Worm (Caenorhabditis elegans) whole organism, L4 larva: ENCODE results near the gene prcc-1.

ENCODE experiments used
- F10B5.3 ChIP-seq: sonication (generic microtip); optimal IDR thresholded peaks from 2 replicates; lab custom pipeline; 2016; ENCODE audit warnings: mild to moderate bottlenecking, missing genetic modification characterization, missing compliant biosample characterization
- F37D6.2 ChIP-seq: sonication (generic microtip); optimal IDR thresholded peaks from 2 replicates; lab custom pipeline; 2016; ENCODE audit warnings: mild to moderate bottlenecking, missing genetic modification characterization, missing compliant biosample characterization
- T20F7.1 ChIP-seq: fragments of 200-800 bp; sonication (Bioruptor generic); optimal IDR thresholded peaks from 2 replicates; lab custom pipeline; 2018; ENCODE audit warnings: mild to moderate bottlenecking, missing genetic modification characterization, missing compliant biosample characterization
- T26A8.4 ChIP-seq: fragments of 200-800 bp; sonication (Bioruptor generic); IDR thresholded peaks from 2 replicates; pipeline ENCODE4 v1.3.6; 2022; ENCODE audit warnings: missing genetic modification characterization, missing compliant biosample characterization
- Y105C5A.15 ChIP-seq: fragments of 200-800 bp; sonication (Bioruptor generic); IDR thresholded peaks from 2 replicates; pipeline ENCODE4 v1.3.6; 2022; ENCODE audit warnings: missing genetic modification characterization, missing compliant biosample characterization
- Y5F2A.4 ChIP-seq: fragments of 200-800 bp; sonication (Bioruptor generic); optimal IDR thresholded peaks from 2 replicates; lab custom pipeline; 2018; ENCODE audit warnings: mild to moderate bottlenecking, missing genetic modification characterization, missing compliant biosample characterization
- ZK546.5 ChIP-seq, 2 experiments: sonication (generic microtip); optimal IDR thresholded peaks; 2 replicates each; lab custom pipeline; 2017; ENCODE audit warnings: missing biosample characterization in 2 of 2, missing genetic modification characterization in 2 of 2
- ama-1 ChIP-seq: fragments of 150-350 bp; optimal IDR thresholded peaks from 2 replicates; lab custom pipeline; 2014; ENCODE audit warnings: inconsistent platforms, mixed read lengths
- ceh-20 ChIP-seq: fragments of 200-800 bp; sonication (Bioruptor generic); IDR thresholded peaks from 2 replicates; pipeline ENCODE4 v1.3.6; 2022; ENCODE audit warnings: missing genetic modification reagents, missing genetic modification characterization, missing compliant biosample characterization
- ceh-44 ChIP-seq: fragments of 200-800 bp; sonication (Bioruptor generic); IDR thresholded peaks from 2 replicates; pipeline ENCODE4 v1.3.6; 2022; ENCODE audit warnings: missing genetic modification reagents, missing genetic modification characterization, missing compliant biosample characterization
- dmd-6 ChIP-seq: fragments of 200-800 bp; sonication (Bioruptor generic); IDR thresholded peaks from 2 replicates; pipeline ENCODE4 v1.3.6; 2022; ENCODE audit warnings: missing genetic modification reagents, missing genetic modification characterization, missing compliant biosample characterization
- dpl-1 ChIP-seq: fragments of 150-350 bp; optimal IDR thresholded peaks from 2 replicates; lab custom pipeline; 2014; ENCODE audit warnings: missing biosample characterization, missing genetic modification reagents, missing genetic modification characterization
- fkh-10 ChIP-seq: fragments of 150-350 bp; optimal IDR thresholded peaks from 2 replicates; lab custom pipeline; 2014; ENCODE audit warnings: missing biosample characterization, missing genetic modification reagents, missing genetic modification characterization
- gei-8 ChIP-seq: fragments of 200-800 bp; sonication (Bioruptor generic); optimal IDR thresholded peaks from 2 replicates; lab custom pipeline; 2018; ENCODE audit warnings: mild to moderate bottlenecking, missing genetic modification characterization, missing compliant biosample characterization
- hif-1 ChIP-seq, 2 experiments: sonication (generic microtip); optimal IDR thresholded peaks; 2 replicates each; lab custom pipeline; 2016 to 2017; ENCODE audit warnings: missing compliant biosample characterization in 2 of 2, missing genetic modification characterization in 2 of 2, missing genetic modification reagents in 2 of 2, missing genotype in 2 of 2, mild to moderate bottlenecking in 1 of 2
- hlh-11 ChIP-seq: fragments of 200-800 bp; sonication (Bioruptor generic); optimal IDR thresholded peaks from 2 replicates; lab custom pipeline; 2018; ENCODE audit warnings: mild to moderate bottlenecking, missing genetic modification characterization, missing compliant biosample characterization
- hlh-30 ChIP-seq: sonication (generic microtip); optimal IDR thresholded peaks from 2 replicates; lab custom pipeline; 2017; ENCODE audit warnings: antibody characterized with exemption, mild to moderate bottlenecking, missing genetic modification characterization, missing compliant biosample characterization; ENCODE audit not compliant: insufficient read depth
- hmg-1.1 ChIP-seq: fragments of 200-800 bp; sonication (Bioruptor generic); IDR thresholded peaks from 2 replicates; pipeline ENCODE4 v1.3.6; 2022; ENCODE audit warnings: missing genetic modification reagents, missing genetic modification characterization, missing compliant biosample characterization
- jun-1 ChIP-seq: fragments of 150-350 bp; optimal IDR thresholded peaks from 2 replicates; lab custom pipeline; 2014; ENCODE audit warnings: missing biosample characterization, missing genetic modification reagents, missing genetic modification characterization
- lin-29 ChIP-seq: fragments of 200-800 bp; sonication (Bioruptor generic); IDR thresholded peaks from 2 replicates; pipeline ENCODE4 v1.3.6; 2022; ENCODE audit warnings: missing genetic modification reagents, missing genetic modification characterization, missing compliant biosample characterization
- lin-38 ChIP-seq: fragments of 200-800 bp; sonication (Bioruptor generic); IDR thresholded peaks from 2 replicates; pipeline ENCODE4 v1.3.6; 2022; ENCODE audit warnings: missing genetic modification reagents, missing genetic modification characterization, missing compliant biosample characterization
- lir-3 ChIP-seq: sonication (generic microtip); optimal IDR thresholded peaks from 2 replicates; lab custom pipeline; 2016; ENCODE audit warnings: mild to moderate bottlenecking, missing genetic modification characterization, missing compliant biosample characterization
- lsy-2 ChIP-seq, 2 experiments: fragments of 150-350 bp in 1 of 2; sonication (generic microtip) in 1 of 2; optimal IDR thresholded peaks; 2 replicates each; lab custom pipeline; 2014 to 2017; ENCODE audit warnings: missing biosample characterization in 2 of 2, missing genetic modification characterization in 2 of 2
- mdl-1 ChIP-seq, 2 experiments: fragments of 150-350 bp in 1 of 2; sonication (generic microtip) in 1 of 2; optimal IDR thresholded peaks; 2 replicates each; lab custom pipeline; 2014 to 2017; ENCODE audit warnings: missing biosample characterization in 2 of 2, missing genetic modification characterization in 2 of 2
- mep-1 ChIP-seq: fragments of 150-350 bp; sonication (generic microtip); optimal IDR thresholded peaks from 3 replicates; lab custom pipeline; 2014; ENCODE audit warnings: missing biosample characterization, missing genetic modification characterization
- mes-2 ChIP-seq: sonication (generic microtip); optimal IDR thresholded peaks from 2 replicates; lab custom pipeline; 2016; ENCODE audit warnings: missing genotype, mild to moderate bottlenecking, missing genetic modification characterization, missing compliant biosample characterization; ENCODE audit not compliant: poor library complexity, severe bottlenecking
- mxl-3 ChIP-seq: fragments of 200-800 bp; sonication (Bioruptor generic); optimal IDR thresholded peaks from 2 replicates; lab custom pipeline; 2018; ENCODE audit warnings: mild to moderate bottlenecking, missing genetic modification characterization, missing compliant biosample characterization
- nhr-10 ChIP-seq: fragments of 150-350 bp; optimal IDR thresholded peaks from 2 replicates; lab custom pipeline; 2014; ENCODE audit warnings: missing biosample characterization, missing genetic modification characterization
- nhr-102 ChIP-seq: sonication (generic microtip); optimal IDR thresholded peaks from 2 replicates; lab custom pipeline; 2016; ENCODE audit warnings: mild to moderate bottlenecking, missing genetic modification characterization, moderate library complexity, missing compliant biosample characterization
- nhr-11 ChIP-seq: fragments of 150-350 bp; optimal IDR thresholded peaks from 2 replicates; lab custom pipeline; 2014; ENCODE audit warnings: missing biosample characterization, missing genetic modification characterization
- nhr-237 ChIP-seq: sonication (generic microtip); optimal IDR thresholded peaks from 2 replicates; lab custom pipeline; 2017; ENCODE audit warnings: missing biosample characterization, missing genetic modification characterization
- nhr-28 ChIP-seq: fragments of 150-350 bp; optimal IDR thresholded peaks from 2 replicates; lab custom pipeline; 2014; ENCODE audit warnings: missing biosample characterization, missing genetic modification characterization
- nhr-77 ChIP-seq: fragments of 150-350 bp; optimal IDR thresholded peaks from 2 replicates; lab custom pipeline; 2014; ENCODE audit warnings: missing biosample characterization, missing genetic modification characterization
- php-3 ChIP-seq: fragments of 200-800 bp; sonication (Bioruptor generic); IDR thresholded peaks from 2 replicates; pipeline ENCODE4 v1.3.6; 2022; ENCODE audit warnings: missing genetic modification reagents, missing genetic modification characterization, missing compliant biosample characterization
- pqm-1 ChIP-seq: sonication (generic microtip); optimal IDR thresholded peaks from 2 replicates; lab custom pipeline; 2017; ENCODE audit warnings: missing biosample characterization, missing genetic modification characterization
- sdz-12 ChIP-seq: fragments of 200-800 bp; sonication (Bioruptor generic); optimal IDR thresholded peaks from 2 replicates; lab custom pipeline; 2018; ENCODE audit warnings: mild to moderate bottlenecking, missing genetic modification characterization, missing compliant biosample characterization
- set-16 ChIP-seq: fragments of 200-800 bp; sonication (Bioruptor generic); IDR thresholded peaks from 2 replicates; pipeline ENCODE4 v1.3.6; 2022; ENCODE audit warnings: missing genetic modification reagents, missing genetic modification characterization, missing compliant biosample characterization
- spr-1 ChIP-seq: sonication (generic microtip); optimal IDR thresholded peaks from 2 replicates; lab custom pipeline; 2016; ENCODE audit warnings: mild to moderate bottlenecking, missing genetic modification characterization, missing compliant biosample characterization
- tag-97 ChIP-seq: fragments of 200-800 bp; sonication (Bioruptor generic); IDR thresholded peaks from 2 replicates; pipeline ENCODE4 v1.3.6; 2022; ENCODE audit warnings: missing genetic modification characterization, missing compliant biosample characterization
- tra-1 ChIP-seq: fragments of 200-800 bp; sonication (Bioruptor generic); IDR thresholded peaks from 2 replicates; pipeline ENCODE4 v1.3.6; 2022; ENCODE audit warnings: missing genetic modification reagents, missing genetic modification characterization, missing compliant biosample characterization
- unc-130 ChIP-seq: sonication (generic microtip); optimal IDR thresholded peaks from 2 replicates; lab custom pipeline; 2016; ENCODE audit warnings: missing genetic modification reagents, missing genetic modification characterization, missing compliant biosample characterization
- unc-62 ChIP-seq, 3 experiments: fragments of 150-350 bp in 1 of 3; sonication (generic microtip); optimal IDR thresholded peaks in 2 of 3; peaks in 1 of 3; 1 replicate in 1 of 3; 2 replicates in 2 of 3; lab custom pipeline; 2014 to 2017; ENCODE audit warnings: missing biosample characterization in 3 of 3, missing genetic modification characterization in 3 of 3, missing genetic modification reagents in 3 of 3, missing genotype in 1 of 3
- vab-7 ChIP-seq: fragments of 200-800 bp; sonication (Bioruptor generic); IDR thresholded peaks from 2 replicates; pipeline ENCODE4 v1.3.6; 2022; ENCODE audit warnings: missing genetic modification reagents, missing genetic modification characterization, missing compliant biosample characterization
- zfp-2 ChIP-seq: sonication (generic microtip); optimal IDR thresholded peaks from 2 replicates; lab custom pipeline; 2016; ENCODE audit warnings: mild to moderate bottlenecking, missing genetic modification characterization, missing compliant biosample characterization
- zfp-3 ChIP-seq: fragments of 200-800 bp; sonication (Bioruptor generic); conservative IDR thresholded peaks from 2 replicates; pipeline ENCODE4 v1.3.6; 2022; ENCODE audit warnings: missing genetic modification reagents, missing genetic modification characterization, missing compliant biosample characterization
- zip-11 ChIP-seq: fragments of 200-800 bp; sonication (Bioruptor generic); IDR thresholded peaks from 2 replicates; pipeline ENCODE4 v1.3.6; 2022; ENCODE audit warnings: missing genetic modification characterization, missing compliant biosample characterization

The prcc-1 gene

DNA sequence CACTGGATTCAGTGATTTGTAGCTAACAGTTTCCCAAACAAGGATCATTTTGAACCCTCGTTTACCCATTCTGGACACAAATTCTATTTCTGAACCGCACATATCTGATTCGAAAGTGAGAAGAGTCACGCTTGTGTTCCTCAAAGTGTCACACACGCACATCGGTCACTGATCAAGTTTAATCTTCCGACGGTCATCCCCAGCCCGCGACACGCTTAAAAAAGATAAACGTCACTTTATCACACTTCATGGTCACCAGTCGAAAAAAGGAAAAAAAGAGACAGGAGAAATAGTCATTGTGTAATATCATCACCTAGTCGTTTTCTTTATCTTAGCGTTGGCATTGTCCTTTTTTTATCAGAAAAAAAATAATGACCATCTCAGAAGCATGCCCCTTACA lies 15.9 kb downstream of the prcc-1 start (continued):
- TF ChIP-seq zfp-2: no peak
- TF ChIP-seq F10B5.3: no peak
- TF ChIP-seq nhr-102 (tag; lab: Kevin White, UChicago): no peak
- no peak for TF ChIP-seq dpl-1 (GFP tag; lab: Kevin White, UChicago)
- TF ChIP-seq unc-130: no peak
- no peak for TF ChIP-seq lin-38 (GFP tag; lab: Robert Waterston, UW)
- no peak for TF ChIP-seq hif-1 (tag; optimal IDR thresholded peaks at IDR 0.05; lab: Kevin White, UChicago)
- no peak for TF ChIP-seq Y105C5A.15 (GFP tag; lab: Robert Waterston, UW)
- no peak for TF ChIP-seq Y5F2A.4 (GFP tag; lab: Kevin White, UChicago)
- TF ChIP-seq sdz-12 (GFP tag; lab: Kevin White, UChicago): no peak
- no peak for TF ChIP-seq tra-1
- TF ChIP-seq fkh-10: no peak
- no peak for TF ChIP-seq lin-29
- no peak for TF ChIP-seq spr-1 (tag; lab: Kevin White, UChicago)
- peak; percentile 70 for TF ChIP-seq mxl-3
- TF ChIP-seq lsy-2 (tag; optimal IDR thresholded peaks at IDR 0.05; lab: Kevin White, UChicago): no peak
- TF ChIP-seq hlh-30 (tag; lab: Kevin White, UChicago): peak; percentile 83
- TF ChIP-seq mep-1 (tag; lab: Kevin White, UChicago): no peak
- no peak for TF ChIP-seq ZK546.5 (tag; optimal IDR thresholded peaks at IDR 0.05; lab: Kevin White, UChicago)
- TF ChIP-seq mes-2 (tag; lab: Kevin White, UChicago): no peak
- TF ChIP-seq unc-62 (GFP tag; optimal IDR thresholded peaks at IDR 0.05 in 1 of 2; lab: Kevin White, UChicago): peak in 1 of 2 experiments; percentile 25
- no peak for TF ChIP-seq unc-62 (tag; optimal IDR thresholded peaks at IDR 0.05; lab: Kevin White, UChicago)

DNA sequence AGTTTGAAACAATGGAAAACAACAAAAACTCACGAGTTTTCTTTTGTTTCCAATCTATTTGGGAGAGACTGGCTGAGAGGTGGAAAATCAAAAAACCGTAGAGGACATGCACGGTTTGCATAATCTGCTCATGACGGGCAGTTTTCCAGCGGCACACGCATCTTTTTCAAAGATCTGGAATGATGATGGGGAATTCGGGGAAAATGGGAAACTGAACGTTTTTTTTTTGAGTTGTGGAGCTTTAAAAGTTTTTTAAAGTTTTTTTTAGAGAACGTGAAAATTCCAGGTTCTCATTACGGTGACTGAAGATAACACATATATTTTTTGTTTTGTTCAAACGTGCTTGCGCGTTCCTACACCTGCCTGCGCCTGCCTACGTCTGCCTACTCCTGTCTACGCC lies 17.0 kb downstream of the prcc-1 start, which contains the start of gene C39E9.7:
TSS of gene C39E9.7 (minus strand) at position 101 of the 400 bp plus-strand sequence.
- no peak for TF ChIP-seq ama-1 (lab: Kevin White, UChicago)
- TF ChIP-seq zip-11: no peak
- no peak for TF ChIP-seq T20F7.1 (GFP tag; lab: Kevin White, UChicago)
- TF ChIP-seq unc-62 (GFP tag; optimal IDR thresholded peaks at IDR 0.05 in 1 of 2; lab: Kevin White, UChicago): no peak
- TF ChIP-seq unc-62 (tag; optimal IDR thresholded peaks at IDR 0.05; lab: Kevin White, UChicago): no peak
- TF ChIP-seq lir-3 (tag; lab: Kevin White, UChicago): no peak
- no peak for TF ChIP-seq T26A8.4 (GFP tag; lab: Robert Waterston, UW)
- no peak for TF ChIP-seq php-3 (GFP tag; lab: Robert Waterston, UW)
- TF ChIP-seq nhr-11: no peak
- TF ChIP-seq zfp-3: no peak

DNA sequence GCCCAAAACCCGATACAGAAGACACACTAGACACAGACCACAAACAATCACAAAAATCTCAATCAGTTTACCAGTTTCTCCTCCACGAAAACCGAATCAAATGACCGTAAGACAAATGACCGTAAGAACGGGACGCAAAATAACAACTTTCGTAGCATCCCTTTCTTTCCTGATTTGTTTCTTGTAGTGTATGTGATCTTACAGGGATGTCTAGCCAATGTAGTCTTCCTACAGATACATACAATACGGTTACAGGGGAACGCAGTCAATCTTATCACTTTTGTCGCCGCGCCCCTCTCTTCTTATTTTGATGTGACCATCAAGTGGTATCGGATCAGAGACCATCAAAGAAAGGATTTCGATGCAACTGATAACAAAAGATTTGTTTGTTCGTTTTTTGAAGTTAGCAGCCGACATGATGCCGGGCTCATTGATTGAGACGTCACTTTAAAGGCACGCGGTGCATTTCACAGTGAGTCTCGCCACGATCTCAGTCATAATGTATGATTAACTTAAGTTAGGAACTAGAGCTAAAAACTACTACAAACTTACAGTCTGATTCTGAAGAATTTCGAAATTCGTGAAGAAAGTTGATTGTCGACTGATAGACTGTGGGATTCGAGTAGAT lies 17.9 kb downstream of the prcc-1 start:
- TF ChIP-seq hlh-11: peak; percentile 58
- TF ChIP-seq F37D6.2 (tag; lab: Kevin White, UChicago): no peak
- no peak for TF ChIP-seq Y105C5A.15 (GFP tag; lab: Robert Waterston, UW)
- TF ChIP-seq tag-97: no peak
- peak in 1 of 2 experiments; percentile 80 for TF ChIP-seq unc-62 (GFP tag; optimal IDR thresholded peaks at IDR 0.05 in 1 of 2; lab: Kevin White, UChicago)
- no peak for TF ChIP-seq unc-62 (tag; optimal IDR thresholded peaks at IDR 0.05; lab: Kevin White, UChicago)
- no peak for TF ChIP-seq pqm-1 (tag; lab: Kevin White, UChicago)
- TF ChIP-seq nhr-237 (tag; lab: Kevin White, UChicago): no peak
- no peak for TF ChIP-seq ama-1 (lab: Kevin White, UChicago)
- TF ChIP-seq hmg-1.1 (GFP tag; lab: Robert Waterston, UW): no peak
- peak; percentile 100 for TF ChIP-seq nhr-28 (tag; lab: Kevin White, UChicago)
- no peak for TF ChIP-seq jun-1 (tag; lab: Kevin White, UChicago)
- peak; percentile 62 for TF ChIP-seq nhr-77 (tag; lab: Kevin White, UChicago)
- no peak for TF ChIP-seq ceh-20
- TF ChIP-seq dmd-6 (GFP tag; lab: Robert Waterston, UW): 0 out of 2 replicates have a peak, but pooled peaks have one; percentile 9
- TF ChIP-seq ceh-44 (GFP tag; lab: Robert Waterston, UW): no peak
- TF ChIP-seq vab-7 (GFP tag; lab: Robert Waterston, UW): no peak
- no peak for TF ChIP-seq lir-3 (tag; lab: Kevin White, UChicago)
- TF ChIP-seq hlh-30 (tag; lab: Kevin White, UChicago): peak; percentile 25
- TF ChIP-seq mdl-1 (tag; optimal IDR thresholded peaks at IDR 0.05; lab: Kevin White, UChicago): peak in 1 of 2 experiments; percentile 47
- no peak for TF ChIP-seq set-16 (GFP tag; lab: Robert Waterston, UW)
- no peak for TF ChIP-seq lsy-2 (tag; optimal IDR thresholded peaks at IDR 0.05; lab: Kevin White, UChicago)
- TF ChIP-seq zip-11: no peak
- TF ChIP-seq nhr-10 (tag; lab: Kevin White, UChicago): no peak
- no peak for TF ChIP-seq gei-8
